Fruit fly (Drosophila melanogaster) whole organism, embryonic: ENCODE results near the gene CG14420.

Experiments used
- Bgb ChIP-seq: fragments of 200-800 bp; sonication (Bioruptor generic); IDR thresholded peaks from 2 replicates; pipeline ENCODE4 v1.3.6; 2022; ENCODE audit warnings: missing biosample characterization, missing genetic modification characterization; ENCODE audit not compliant: partially characterized antibody
- CG1024 ChIP-seq: fragments of 200-800 bp; sonication (Bioruptor generic); IDR thresholded peaks from 2 replicates; pipeline ENCODE4 v1.3.6; 2022; ENCODE audit warnings: missing biosample characterization, missing genetic modification characterization
- CG12236 ChIP-seq: fragments of 200-800 bp; sonication (Bioruptor generic); optimal IDR thresholded peaks from 2 replicates; lab custom pipeline; 2016; ENCODE audit warnings: missing biosample characterization, missing genetic modification characterization
- CG17385 ChIP-seq: fragments of 200-800 bp; sonication (Bioruptor generic); optimal IDR thresholded peaks from 3 replicates; lab custom pipeline; 2018; ENCODE audit warnings: missing biosample characterization, mild to moderate bottlenecking, missing genetic modification characterization
- CG1832 ChIP-seq: fragments of 200-800 bp; sonication (Bioruptor generic); optimal IDR thresholded peaks from 2 replicates; lab custom pipeline; 2017; ENCODE audit warnings: missing biosample characterization, mild to moderate bottlenecking, missing genetic modification characterization, inconsistent platforms
- CG18599 ChIP-seq: fragments of 200-800 bp; sonication (Bioruptor generic); optimal IDR thresholded peaks from 3 replicates; lab custom pipeline; 2017; ENCODE audit warnings: missing biosample characterization, missing genetic modification characterization, mild to moderate bottlenecking, moderate library complexity, missing genetic modification reagents
- CG2120 ChIP-seq: fragments of 200-800 bp; sonication (Bioruptor generic); optimal IDR thresholded peaks from 3 replicates; lab custom pipeline; 2016; ENCODE audit warnings: missing biosample characterization, missing genetic modification characterization
- CG4360 ChIP-seq: fragments of 200-800 bp; sonication (Bioruptor generic); IDR thresholded peaks from 2 replicates; pipeline ENCODE4 v1.3.6; 2022; ENCODE audit warnings: missing biosample characterization, missing genetic modification characterization
- CG4404 ChIP-seq: fragments of 200-800 bp; sonication (Bioruptor generic); IDR thresholded peaks from 2 replicates; pipeline ENCODE4 v1.3.6; 2022; ENCODE audit warnings: missing biosample characterization, missing genetic modification characterization
- CG6683 ChIP-seq: fragments of 200-800 bp; sonication (Bioruptor generic); optimal IDR thresholded peaks from 2 replicates; lab custom pipeline; 2017; ENCODE audit warnings: missing biosample characterization, mild to moderate bottlenecking, missing genetic modification characterization, missing genetic modification reagents
- CG6689 ChIP-seq: fragments of 200-800 bp; sonication (Bioruptor generic); IDR thresholded peaks from 2 replicates; pipeline ENCODE4 v1.3.6; 2022; ENCODE audit warnings: missing biosample characterization, missing genetic modification characterization
- CG7271 ChIP-seq: fragments of 200-800 bp; sonication (Bioruptor generic); optimal IDR thresholded peaks from 2 replicates; lab custom pipeline; 2018; ENCODE audit warnings: missing biosample characterization, mild to moderate bottlenecking, missing genetic modification characterization, moderate library complexity
- CG8281 ChIP-seq: fragments of 200-800 bp; sonication (Bioruptor generic); optimal IDR thresholded peaks from 2 replicates; lab custom pipeline; 2018; ENCODE audit warnings: missing biosample characterization, mild to moderate bottlenecking, missing genetic modification characterization, moderate library complexity
- CG8290 ChIP-seq, 3 experiments: fragments of 200-800 bp; sonication (Bioruptor generic); optimal IDR thresholded peaks; 2 replicates each; lab custom pipeline; 2016 to 2019; ENCODE audit warnings: missing biosample characterization in 3 of 3, missing genetic modification characterization in 3 of 3, mild to moderate bottlenecking in 2 of 3, moderate library complexity in 1 of 3
- CG8359 ChIP-seq: fragments of 200-800 bp; sonication (Bioruptor generic); optimal IDR thresholded peaks from 2 replicates; lab custom pipeline; 2017; ENCODE audit warnings: missing biosample characterization, mild to moderate bottlenecking, missing genetic modification characterization, borderline replicate concordance
- CG8765 ChIP-seq: fragments of 200-800 bp; sonication (Bioruptor generic); IDR thresholded peaks from 2 replicates; pipeline ENCODE4 v1.3.6; 2022; ENCODE audit warnings: missing biosample characterization, missing genetic modification characterization
- Dbx ChIP-seq: fragments of 200-800 bp; sonication (Bioruptor generic); IDR thresholded peaks from 3 replicates; pipeline ENCODE4 v1.3.6; 2022; ENCODE audit warnings: missing biosample characterization, missing genetic modification characterization
- Dek ChIP-seq: fragments of 200-800 bp; sonication (Bioruptor generic); optimal IDR thresholded peaks from 3 replicates; lab custom pipeline; 2019; ENCODE audit warnings: missing biosample characterization, mild to moderate bottlenecking, missing genetic modification characterization, moderate library complexity
- Dip2 ChIP-seq: fragments of 200-800 bp; sonication (Bioruptor generic); IDR thresholded peaks from 2 replicates; pipeline ENCODE4 v1.3.6; 2022; ENCODE audit warnings: missing biosample characterization, missing genetic modification characterization
- Dip3 ChIP-seq: fragments of 200-800 bp; sonication (Bioruptor generic); optimal IDR thresholded peaks from 3 replicates; lab custom pipeline; 2016; ENCODE audit warnings: missing biosample characterization, missing genetic modification characterization
- Gug ChIP-seq: fragments of 200-800 bp; sonication (Bioruptor generic); IDR thresholded peaks from 4 replicates; pipeline ENCODE4 v1.3.6; 2022; ENCODE audit warnings: missing biosample characterization, missing genetic modification characterization
- HHEX ChIP-seq: fragments of 200-800 bp; sonication (Bioruptor generic); optimal IDR thresholded peaks from 3 replicates; lab custom pipeline; 2017; ENCODE audit warnings: missing biosample characterization, mild to moderate bottlenecking, missing genetic modification characterization, missing genetic modification reagents
- HmgZ ChIP-seq: fragments of 200-800 bp; sonication (Bioruptor generic); optimal IDR thresholded peaks from 2 replicates; lab custom pipeline; 2018; ENCODE audit warnings: missing biosample characterization, mild to moderate bottlenecking, missing genetic modification characterization
- MTF-1 ChIP-seq: fragments of 200-800 bp; sonication (Bioruptor generic); optimal IDR thresholded peaks from 2 replicates; lab custom pipeline; 2018; ENCODE audit warnings: missing biosample characterization, mild to moderate bottlenecking, missing genetic modification characterization, borderline replicate concordance
- Meics ChIP-seq: fragments of 200-800 bp; sonication (Bioruptor generic); optimal IDR thresholded peaks from 2 replicates; lab custom pipeline; 2017; ENCODE audit warnings: missing biosample characterization, mild to moderate bottlenecking, missing genetic modification characterization
- Optix ChIP-seq: fragments of 200-800 bp; sonication (Bioruptor generic); IDR thresholded peaks from 3 replicates; pipeline ENCODE4 v1.3.6; 2022; ENCODE audit warnings: missing biosample characterization, missing genetic modification characterization
- Sry-β ChIP-seq: fragments of 200-800 bp; sonication (Bioruptor generic); optimal IDR thresholded peaks from 2 replicates; lab custom pipeline; 2018; ENCODE audit warnings: missing biosample characterization, mild to moderate bottlenecking, missing genetic modification characterization, moderate library complexity
- Usf ChIP-seq: fragments of 200-800 bp; sonication (Bioruptor generic); optimal IDR thresholded peaks from 2 replicates; lab custom pipeline; 2017; ENCODE audit warnings: missing genotype, missing biosample characterization, missing genetic modification characterization
- ac ChIP-seq: fragments of 200-800 bp; sonication (Bioruptor generic); optimal IDR thresholded peaks from 3 replicates; lab custom pipeline; 2017; ENCODE audit warnings: missing biosample characterization, mild to moderate bottlenecking, missing genetic modification characterization
- aop ChIP-seq: fragments of 200-800 bp; sonication (Bioruptor generic); IDR thresholded peaks from 2 replicates; pipeline ENCODE4 v1.3.6; 2022; ENCODE audit warnings: missing biosample characterization, missing genetic modification characterization
- ase ChIP-seq: fragments of 200-800 bp; sonication (Bioruptor generic); IDR thresholded peaks from 3 replicates; pipeline ENCODE4 v1.3.6; 2022; ENCODE audit warnings: missing biosample characterization, missing genetic modification characterization
- chif ChIP-seq, 2 experiments: fragments of 200-800 bp; sonication (Bioruptor generic); optimal IDR thresholded peaks; 3 replicates each; lab custom pipeline; 2016; ENCODE audit warnings: missing biosample characterization in 2 of 2, missing genetic modification characterization in 2 of 2
- eve ChIP-seq, 2 experiments: fragments of >200 bp; optimal IDR thresholded peaks; 2 replicates each; lab custom pipeline; 2017; ENCODE audit warnings: missing biosample characterization in 2 of 2, missing genetic modification characterization in 2 of 2
- gcm ChIP-seq: fragments of 200-800 bp; sonication (Bioruptor generic); optimal IDR thresholded peaks from 2 replicates; lab custom pipeline; 2019; ENCODE audit warnings: missing biosample characterization, mild to moderate bottlenecking, missing genetic modification characterization, moderate library complexity
- grau ChIP-seq: fragments of 200-800 bp; optimal IDR thresholded peaks from 3 replicates; lab custom pipeline; 2019; ENCODE audit warnings: missing biosample characterization, mild to moderate bottlenecking, missing genetic modification characterization, moderate library complexity
- gro ChIP-seq: fragments of 200-800 bp; sonication (Bioruptor generic); optimal IDR thresholded peaks from 2 replicates; lab custom pipeline; 2016; ENCODE audit warnings: missing biosample characterization, missing genetic modification characterization
- gsb-n ChIP-seq: fragments of 200-800 bp; sonication (Bioruptor generic); optimal IDR thresholded peaks from 3 replicates; lab custom pipeline; 2018; ENCODE audit warnings: missing biosample characterization, mild to moderate bottlenecking, missing genetic modification characterization
- insv ChIP-seq, 2 experiments: fragments of 200-800 bp; sonication (Bioruptor generic); optimal IDR thresholded peaks; 3 replicates each; lab custom pipeline; 2016 to 2018; ENCODE audit warnings: missing biosample characterization in 2 of 2, missing genetic modification characterization in 2 of 2
- kay ChIP-seq: fragments of 200-800 bp; sonication (Bioruptor generic); optimal IDR thresholded peaks from 2 replicates; lab custom pipeline; 2016; ENCODE audit warnings: missing biosample characterization, missing genetic modification characterization
- lbe ChIP-seq: fragments of 200-800 bp; sonication (Bioruptor generic); optimal IDR thresholded peaks from 2 replicates; lab custom pipeline; 2016; ENCODE audit warnings: missing biosample characterization, mild to moderate bottlenecking, missing genetic modification characterization
- lmd ChIP-seq: fragments of 200-800 bp; sonication (Bioruptor generic); IDR thresholded peaks from 2 replicates; pipeline ENCODE4 v1.3.6; 2022; ENCODE audit warnings: missing biosample characterization, missing genetic modification characterization
- nom ChIP-seq: fragments of 200-800 bp; sonication (Bioruptor generic); optimal IDR thresholded peaks from 2 replicates; lab custom pipeline; 2017; ENCODE audit warnings: missing biosample characterization, missing genetic modification characterization, mild to moderate bottlenecking, moderate library complexity, missing genetic modification reagents
- pho ChIP-seq: fragments of 200-800 bp; sonication (Bioruptor generic); optimal IDR thresholded peaks from 2 replicates; lab custom pipeline; 2016; ENCODE audit warnings: missing biosample characterization, missing genetic modification characterization
- schlank ChIP-seq: fragments of 200-800 bp; sonication (Bioruptor generic); optimal IDR thresholded peaks from 2 replicates; lab custom pipeline; 2018; ENCODE audit warnings: missing biosample characterization, mild to moderate bottlenecking, missing genetic modification characterization
- sna ChIP-seq: fragments of 200-800 bp; sonication (Bioruptor generic); IDR thresholded peaks from 2 replicates; pipeline ENCODE4 v1.3.6; 2022; ENCODE audit warnings: missing biosample characterization, missing genetic modification characterization; ENCODE audit not compliant: partially characterized antibody
- unc-4 ChIP-seq: fragments of 200-800 bp; sonication (Bioruptor generic); IDR thresholded peaks from 2 replicates; pipeline ENCODE4 v1.3.6; 2022; ENCODE audit warnings: missing biosample characterization, missing genetic modification characterization; ENCODE audit not compliant: partially characterized antibody
- unpg ChIP-seq: fragments of 200-800 bp; sonication (Bioruptor generic); optimal IDR thresholded peaks from 3 replicates; lab custom pipeline; 2018; ENCODE audit warnings: missing biosample characterization, mild to moderate bottlenecking, missing genetic modification characterization, moderate library complexity
- wor ChIP-seq: fragments of 200-800 bp; sonication (Bioruptor generic); IDR thresholded peaks from 2 replicates; pipeline ENCODE4 v1.3.6; 2022; ENCODE audit warnings: missing biosample characterization, missing genetic modification characterization

The CG14420 gene

dm6 chrX:2984902-2985772 lies 46.5 kb downstream of the CG14420 start (continued):
- TF ChIP-seq grau (peak; percentile 40), CG7271 (tag; lab: Kevin White, UChicago) (peak; percentile 97), Gug (GFP tag; lab: Robert Waterston, UW) (no peak), CG6689 (GFP tag; lab: Robert Waterston, UW) (peak; percentile 45; the same call in 1 of the 2 replicates), gsb-n (peak; percentile 61), CG8359 (GFP tag; lab: Kevin White, UChicago) (peak; percentile 49), CG4404 (GFP tag; lab: Robert Waterston, UW) (peak; percentile 90), CG12236 (peak; percentile 47), Optix (GFP tag; lab: Robert Waterston, UW) (no peak), lbe (GFP tag; lab: Kevin White, UChicago) (peak; percentile 68), CG8765 (peak; percentile 87), CG18599 (GFP tag; lab: Kevin White, UChicago) (no peak), gcm (GFP tag; lab: Kevin White, UChicago) (peak; percentile 12), kay (GFP tag; lab: Kevin White, UChicago) (no peak), ac (peak; percentile 86), wor (GFP tag; lab: Robert Waterston, UW) (no peak), aop (GFP tag; lab: Robert Waterston, UW) (no peak), CG8290 (GFP tag; optimal IDR thresholded peaks at IDR 0.05; lab: Kevin White, UChicago) (peak; percentile 21), CG8290 (tag; optimal IDR thresholded peaks at IDR 0.05; lab: Kevin White, UChicago) (no peak), gro (GFP tag; lab: Kevin White, UChicago) (no peak), nom (peak; percentile 70), Dek (no peak), CG8281 (tag; lab: Kevin White, UChicago) (no peak), MTF-1 (GFP tag; lab: Kevin White, UChicago) (no peak), Dip2 (no peak), pho (GFP tag; lab: Kevin White, UChicago) (no peak), unc-4 (GFP tag; lab: Robert Waterston, UW) (no peak), Sry-β (GFP tag; lab: Kevin White, UChicago) (no peak), eve (GFP tag; optimal IDR thresholded peaks at IDR 0.05; lab: Kevin White, UChicago) (peak in 1 of 2 experiments; percentile 87), Dip3 (no peak), HHEX (GFP tag; lab: Kevin White, UChicago) (no peak), unpg (GFP tag; lab: Kevin White, UChicago) (peak; percentile 32), chif (GFP tag; optimal IDR thresholded peaks at IDR 0.05; lab: Kevin White, UChicago) (peak; percentile 21 to 72), insv (GFP tag; optimal IDR thresholded peaks at IDR 0.05; lab: Kevin White, UChicago) (no peak), ase (no peak), CG17385 (GFP tag; lab: Kevin White, UChicago) (peak; percentile 6), CG2120 (no peak), CG1832 (GFP tag; lab: Kevin White, UChicago) (no peak), Bgb (GFP tag; lab: Robert Waterston, UW) (no peak), CG6683 (GFP tag; lab: Kevin White, UChicago) (no peak), Dbx (GFP tag; lab: Robert Waterston, UW) (no peak), HmgZ (no peak), CG4360 (GFP tag; lab: Robert Waterston, UW) (0 out of 2 replicates have a peak, but pooled peaks have one; percentile 33), Usf (GFP tag; lab: Kevin White, UChicago) (peak; percentile 56), schlank (tag; lab: Kevin White, UChicago) (no peak), CG1024 (no peak), Meics (GFP tag; lab: Kevin White, UChicago) (no peak), sna (GFP tag; lab: Robert Waterston, UW) (no peak), lmd (no peak)
